Fruit fly (Drosophila melanogaster) whole organism, embryonic: ENCODE results near the gene Kmn1.

Experiments
- Adf1 ChIP-seq: fragments of 200-800 bp; sonication (Bioruptor generic); IDR thresholded peaks from 2 replicates; pipeline ENCODE4 v1.3.6; 2022; ENCODE audit warnings: missing biosample characterization, missing genetic modification characterization
- BEAF-32 ChIP-seq: fragments of 200-800 bp; sonication (Bioruptor generic); optimal IDR thresholded peaks from 3 replicates; lab custom pipeline; 2017; ENCODE audit warnings: missing biosample characterization, missing genetic modification characterization, mild to moderate bottlenecking, moderate library complexity, missing genetic modification reagents
- Blimp-1 ChIP-seq: fragments of 200-800 bp; sonication (Bioruptor generic); optimal IDR thresholded peaks from 3 replicates; lab custom pipeline; 2018; ENCODE audit warnings: missing biosample characterization, missing genetic modification characterization, mild to moderate bottlenecking, moderate library complexity, missing genetic modification reagents
- CG10147 ChIP-seq: fragments of 200-800 bp; sonication (Bioruptor generic); optimal IDR thresholded peaks from 2 replicates; lab custom pipeline; 2019; ENCODE audit warnings: missing biosample characterization, mild to moderate bottlenecking, missing genetic modification characterization, moderate library complexity
- CG1024 ChIP-seq: fragments of 200-800 bp; sonication (Bioruptor generic); IDR thresholded peaks from 2 replicates; pipeline ENCODE4 v1.3.6; 2022; ENCODE audit warnings: missing biosample characterization, missing genetic modification characterization
- CG10267 ChIP-seq: fragments of 200-800 bp; sonication (Bioruptor generic); optimal IDR thresholded peaks from 2 replicates; lab custom pipeline; 2018; ENCODE audit warnings: missing biosample characterization, mild to moderate bottlenecking, missing genetic modification characterization, moderate library complexity
- CG10366 ChIP-seq: fragments of 200-800 bp; sonication (Bioruptor generic); IDR thresholded peaks from 2 replicates; pipeline ENCODE4 v1.3.6; 2022; ENCODE audit warnings: missing biosample characterization, missing genetic modification characterization
- CG12299 ChIP-seq: fragments of 200-800 bp; sonication (Bioruptor generic); optimal IDR thresholded peaks from 2 replicates; lab custom pipeline; 2018; ENCODE audit warnings: missing biosample characterization, mild to moderate bottlenecking, missing genetic modification characterization
- CG12744 ChIP-seq: fragments of 200-800 bp; sonication (Bioruptor generic); optimal IDR thresholded peaks from 2 replicates; lab custom pipeline; 2016; ENCODE audit warnings: missing biosample characterization, missing genetic modification characterization
- CG13775 ChIP-seq: fragments of 200-800 bp; sonication (Bioruptor generic); optimal IDR thresholded peaks from 3 replicates; lab custom pipeline; 2017; ENCODE audit warnings: missing biosample characterization, mild to moderate bottlenecking, missing genetic modification characterization
- CG15011 ChIP-seq: fragments of 200-800 bp; sonication (Bioruptor generic); optimal IDR thresholded peaks from 3 replicates; lab custom pipeline; 2018; ENCODE audit warnings: missing biosample characterization, mild to moderate bottlenecking, missing genetic modification characterization
- CG2120 ChIP-seq: fragments of 200-800 bp; sonication (Bioruptor generic); optimal IDR thresholded peaks from 3 replicates; lab custom pipeline; 2016; ENCODE audit warnings: missing biosample characterization, missing genetic modification characterization
- CG32772 ChIP-seq: fragments of 200-800 bp; sonication (Bioruptor generic); IDR thresholded peaks from 2 replicates; pipeline ENCODE4 v1.3.6; 2022; ENCODE audit warnings: missing biosample characterization, missing genetic modification characterization
- CG4617 ChIP-seq: fragments of 200-800 bp; sonication (Bioruptor generic); optimal IDR thresholded peaks from 3 replicates; lab custom pipeline; 2016; ENCODE audit warnings: missing biosample characterization, missing genetic modification characterization, borderline replicate concordance
- CG6175 ChIP-seq: fragments of 200-800 bp; sonication (Bioruptor generic); IDR thresholded peaks from 3 replicates; pipeline ENCODE4 v1.3.6; 2022; ENCODE audit warnings: missing biosample characterization, missing genetic modification characterization
- Camta ChIP-seq: fragments of 200-800 bp; sonication (Bioruptor generic); optimal IDR thresholded peaks from 2 replicates; lab custom pipeline; 2016; ENCODE audit warnings: missing biosample characterization, missing genetic modification characterization
- CoRest ChIP-seq: fragments of 200-800 bp; sonication (Bioruptor generic); optimal IDR thresholded peaks from 3 replicates; lab custom pipeline; 2018; ENCODE audit warnings: missing biosample characterization, mild to moderate bottlenecking, missing genetic modification characterization, moderate library complexity
- ERR ChIP-seq: fragments of 200-800 bp; sonication (Bioruptor generic); optimal IDR thresholded peaks from 2 replicates; lab custom pipeline; 2016; ENCODE audit warnings: missing biosample characterization, missing genetic modification characterization
- HLHmδ ChIP-seq: fragments of 200-800 bp; sonication (Bioruptor generic); optimal IDR thresholded peaks from 2 replicates; lab custom pipeline; 2018; ENCODE audit warnings: missing biosample characterization, mild to moderate bottlenecking, missing genetic modification characterization, moderate library complexity
- Hsf ChIP-seq: fragments of 200-800 bp; sonication (Bioruptor generic); optimal IDR thresholded peaks from 3 replicates; lab custom pipeline; 2016; ENCODE audit warnings: missing biosample characterization, missing genetic modification characterization
- Lim3 ChIP-seq: fragments of 200-800 bp; sonication (Bioruptor generic); IDR thresholded peaks from 2 replicates; pipeline ENCODE4 v1.3.6; 2022; ENCODE audit warnings: missing biosample characterization, missing genetic modification characterization
- MBD-R2 ChIP-seq: fragments of 200-800 bp; sonication (Bioruptor generic); IDR thresholded peaks from 2 replicates; pipeline ENCODE4 v1.3.6; 2022; ENCODE audit warnings: missing biosample characterization, missing genetic modification characterization
- Meics ChIP-seq: fragments of 200-800 bp; sonication (Bioruptor generic); optimal IDR thresholded peaks from 2 replicates; lab custom pipeline; 2017; ENCODE audit warnings: missing biosample characterization, mild to moderate bottlenecking, missing genetic modification characterization
- Rfx ChIP-seq: fragments of 200-800 bp; sonication (Bioruptor generic); IDR thresholded peaks from 2 replicates; pipeline ENCODE4 v1.3.6; 2022; ENCODE audit warnings: missing biosample characterization, missing genetic modification characterization
- Side ChIP-seq: fragments of 200-800 bp; sonication (Bioruptor generic); optimal IDR thresholded peaks from 2 replicates; lab custom pipeline; 2016; ENCODE audit warnings: missing biosample characterization, missing genetic modification characterization
- Sox100B ChIP-seq: fragments of 200-800 bp; sonication (Bioruptor generic); optimal IDR thresholded peaks from 3 replicates; lab custom pipeline; 2018; ENCODE audit warnings: missing biosample characterization, mild to moderate bottlenecking, missing genetic modification characterization
- az2 ChIP-seq: fragments of 200-800 bp; sonication (Bioruptor generic); optimal IDR thresholded peaks from 3 replicates; lab custom pipeline; 2016; ENCODE audit warnings: missing biosample characterization, missing genetic modification characterization
- bsh ChIP-seq, 2 experiments: fragments of 200-800 bp; sonication (Bioruptor generic); optimal IDR thresholded peaks; 2 replicates each; lab custom pipeline; 2017 to 2018; ENCODE audit warnings: mild to moderate bottlenecking in 2 of 2, missing biosample characterization in 2 of 2, missing genetic modification characterization in 2 of 2, moderate library complexity in 1 of 2
- cato ChIP-seq: fragments of 200-800 bp; sonication (Bioruptor generic); optimal IDR thresholded peaks from 2 replicates; lab custom pipeline; 2016; ENCODE audit warnings: missing biosample characterization, missing genetic modification characterization, borderline replicate concordance
- chn ChIP-seq: fragments of 200-800 bp; sonication (Bioruptor generic); optimal IDR thresholded peaks from 2 replicates; lab custom pipeline; 2016; ENCODE audit warnings: missing biosample characterization, missing genetic modification characterization
- ci ChIP-seq: fragments of 200-800 bp; sonication (Bioruptor generic); IDR thresholded peaks from 3 replicates; pipeline ENCODE4 v1.3.6; 2022; ENCODE audit warnings: missing biosample characterization, missing genetic modification characterization
- crp ChIP-seq, 2 experiments: fragments of 200-800 bp; sonication (Bioruptor generic); optimal IDR thresholded peaks; 2 replicates in 1 of 2; 3 replicates in 1 of 2; lab custom pipeline; 2017; ENCODE audit warnings: missing biosample characterization in 2 of 2, missing genetic modification characterization in 2 of 2, mild to moderate bottlenecking in 1 of 2, moderate library complexity in 1 of 2
- disco-r ChIP-seq: fragments of 200-800 bp; sonication (Bioruptor generic); optimal IDR thresholded peaks from 2 replicates; lab custom pipeline; 2016; ENCODE audit warnings: missing biosample characterization, missing genetic modification characterization
- fru ChIP-seq: fragments of >200 bp; optimal IDR thresholded peaks from 2 replicates; lab custom pipeline; 2017
- gcm ChIP-seq: fragments of 200-800 bp; sonication (Bioruptor generic); optimal IDR thresholded peaks from 2 replicates; lab custom pipeline; 2019; ENCODE audit warnings: missing biosample characterization, mild to moderate bottlenecking, missing genetic modification characterization, moderate library complexity
- gsb ChIP-seq: fragments of 200-800 bp; sonication (Bioruptor generic); IDR thresholded peaks from 2 replicates; pipeline ENCODE4 v1.3.6; 2022; ENCODE audit warnings: missing biosample characterization, missing genetic modification characterization
- hkb ChIP-seq, 2 experiments: fragments of 200-800 bp in 1 of 2; fragments of >200 bp in 1 of 2; sonication (Bioruptor generic) in 1 of 2; IDR thresholded peaks in 1 of 2; optimal IDR thresholded peaks in 1 of 2; 2 replicates each; pipeline versions ENCODE4 v1.3.6 to Lab custom; 2017 to 2022; ENCODE audit warnings: missing biosample characterization in 1 of 2, missing genetic modification characterization in 1 of 2
- hth ChIP-seq: fragments of >200 bp; optimal IDR thresholded peaks from 2 replicates; lab custom pipeline; 2017; ENCODE audit warnings: inconsistent platforms
- lab ChIP-seq: fragments of 200-800 bp; sonication (Bioruptor generic); optimal IDR thresholded peaks from 3 replicates; lab custom pipeline; 2017; ENCODE audit warnings: missing biosample characterization, missing genetic modification characterization, mild to moderate bottlenecking, moderate library complexity, missing genetic modification reagents
- mam ChIP-seq: fragments of 200-800 bp; sonication (Bioruptor generic); optimal IDR thresholded peaks from 3 replicates; lab custom pipeline; 2016; ENCODE audit warnings: missing biosample characterization, missing genetic modification characterization
- pan ChIP-seq, 4 experiments: fragments of >200 bp in 3 of 4; fragments of 200-800 bp in 1 of 4; sonication (Bioruptor generic) in 1 of 4; optimal IDR thresholded peaks in 3 of 4; IDR thresholded peaks in 1 of 4; 2 replicates each; pipeline versions ENCODE4 v1.3.6 to Lab custom; 2017 to 2022; ENCODE audit warnings: missing biosample characterization in 2 of 4, missing genetic modification characterization in 2 of 4, mixed read lengths in 1 of 4
- pho ChIP-seq: fragments of 200-800 bp; sonication (Bioruptor generic); optimal IDR thresholded peaks from 2 replicates; lab custom pipeline; 2016; ENCODE audit warnings: missing biosample characterization, missing genetic modification characterization
- phol ChIP-seq: fragments of 200-800 bp; sonication (Bioruptor generic); optimal IDR thresholded peaks from 3 replicates; lab custom pipeline; 2018; ENCODE audit warnings: missing biosample characterization, mild to moderate bottlenecking, missing genetic modification characterization, moderate library complexity
- pnt ChIP-seq: fragments of 200-800 bp; sonication (Bioruptor generic); optimal IDR thresholded peaks from 3 replicates; lab custom pipeline; 2016; ENCODE audit warnings: missing biosample characterization, missing genetic modification characterization
- sens ChIP-seq: fragments of 200-800 bp; sonication (Bioruptor generic); peaks from one replicate; lab custom pipeline; 2016; ENCODE audit warnings: missing biosample characterization, missing genetic modification characterization
- sim ChIP-seq: fragments of 200-800 bp; sonication (Bioruptor generic); IDR thresholded peaks from 2 replicates; pipeline ENCODE4 v1.3.6; 2022; ENCODE audit warnings: missing biosample characterization, missing genetic modification characterization
- sisA ChIP-seq: fragments of 200-800 bp; sonication (Bioruptor generic); IDR thresholded peaks from 2 replicates; pipeline ENCODE4 v1.3.6; 2022; ENCODE audit warnings: missing biosample characterization, missing genetic modification characterization
- slbo ChIP-seq: fragments of 200-800 bp; sonication (Bioruptor generic); IDR thresholded peaks from 2 replicates; pipeline ENCODE4 v1.3.6; 2022; ENCODE audit warnings: missing biosample characterization, missing genetic modification characterization
- stwl ChIP-seq: fragments of 200-800 bp; sonication (Bioruptor generic); optimal IDR thresholded peaks from 3 replicates; lab custom pipeline; 2018; ENCODE audit warnings: missing biosample characterization, mild to moderate bottlenecking, missing genetic modification characterization, moderate library complexity
- ttk ChIP-seq: fragments of 200-800 bp; sonication (Bioruptor generic); IDR thresholded peaks from 2 replicates; pipeline ENCODE4 v2.1.2; 2022; ENCODE audit warnings: missing biosample characterization, missing genetic modification characterization

Kmn1 gene

dm6 chrX:11572270-11572914 lies at the start of gene Kmn1, which contains the start of gene Reepl1:
Gene Kmn1 (minus strand): TSS chrX:11572442.
Gene Reepl1 (plus strand): TSS chrX:11572707.
- TF ChIP-seq sisA (GFP tag; lab: Robert Waterston, UW) (0 out of 2 replicates have a peak, but pooled peaks have one; percentile 15), ci (no peak), CG12299 (tag; lab: Kevin White, UChicago) (no peak), CG2120 (GFP tag; lab: Kevin White, UChicago) (peak; percentile 16), CG15011 (GFP tag; lab: Kevin White, UChicago) (no peak), Meics (no peak), mam (GFP tag; lab: Kevin White, UChicago) (peak; percentile 5), Sox100B (no peak), Hsf (GFP tag; lab: Kevin White, UChicago) (no peak), lab (GFP tag; lab: Kevin White, UChicago) (no peak), hkb (optimal IDR thresholded peaks at IDR 0.05; lab: Kevin White, UChicago) (no peak), hkb (GFP tag; IDR thresholded peaks at IDR 0.05; lab: Robert Waterston, UW) (no peak), ttk (GFP tag; lab: Robert Waterston, UW) (no peak), CoRest (tag; lab: Kevin White, UChicago) (peak; percentile 20), HLHmδ (no peak), pan (optimal IDR thresholded peaks at IDR 0.05; lab: Kevin White, UChicago) (no peak), pan (GFP tag; optimal IDR thresholded peaks at IDR 0.05 in 1 of 2, IDR thresholded peaks at IDR 0.05 in 1 of 2) (no peak), CG13775 (GFP tag; lab: Kevin White, UChicago) (no peak), MBD-R2 (GFP tag; lab: Robert Waterston, UW) (peak; percentile 67), gcm (GFP tag; lab: Kevin White, UChicago) (no peak), disco-r (GFP tag; lab: Kevin White, UChicago) (no peak), Adf1 (no peak), Lim3 (GFP tag; lab: Robert Waterston, UW) (no peak), slbo (GFP tag; lab: Robert Waterston, UW) (peak; percentile 62), fru (no peak), Side (GFP tag; lab: Kevin White, UChicago) (no peak), BEAF-32 (GFP tag; lab: Kevin White, UChicago) (peak; percentile 21), ERR (GFP tag; lab: Kevin White, UChicago) (no peak), CG10366 (GFP tag; lab: Robert Waterston, UW) (no peak), sens (peak; percentile 18), bsh (GFP tag; optimal IDR thresholded peaks at IDR 0.05; lab: Kevin White, UChicago) (no peak), Camta (GFP tag; lab: Kevin White, UChicago) (no peak), az2 (GFP tag; lab: Kevin White, UChicago) (no peak), pnt (peak; percentile 3), CG10147 (no peak), hth (lab: Kevin White, UChicago) (no peak), CG10267 (tag; lab: Kevin White, UChicago) (peak; percentile 74), pho (no peak), cato (GFP tag; lab: Kevin White, UChicago) (no peak), stwl (peak; percentile 3), CG32772 (no peak), gsb (GFP tag; lab: Robert Waterston, UW) (no peak), Rfx (GFP tag; lab: Robert Waterston, UW) (peak; percentile 40; the same call in 1 of the 2 replicates), sim (GFP tag; lab: Robert Waterston, UW) (no peak), chn (GFP tag; lab: Kevin White, UChicago) (no peak), CG4617 (GFP tag; lab: Kevin White, UChicago) (peak; percentile 10), crp (GFP tag; optimal IDR thresholded peaks at IDR 0.05; lab: Kevin White, UChicago) (peak in 1 of 2 experiments; percentile 70), CG1024 (GFP tag; lab: Robert Waterston, UW) (no peak), CG12744 (GFP tag; lab: Kevin White, UChicago) (no peak), CG6175 (GFP tag; lab: Robert Waterston, UW) (no peak), phol (peak; percentile 15), Blimp-1 (GFP tag; lab: Kevin White, UChicago) (no peak)
